Worm (Caenorhabditis elegans) whole organism, young adult: ENCODE measurements around the gene skr-17.

ENCODE experiments used
- B0035.1 ChIP-seq: sonication (generic microtip); optimal IDR thresholded peaks from 2 replicates; lab custom pipeline; 2016; ENCODE audit warnings: missing genetic modification characterization, mild to moderate bottlenecking, missing compliant biosample characterization, missing genotype, missing genetic modification reagents
- B0336.3 ChIP-seq: fragments of 200-800 bp; sonication (Bioruptor generic); IDR thresholded peaks from 2 replicates; pipeline ENCODE4 v1.3.6; 2022; ENCODE audit warnings: missing genetic modification characterization, missing compliant biosample characterization
- F22D6.2 ChIP-seq: sonication (generic microtip); optimal IDR thresholded peaks from 2 replicates; lab custom pipeline; 2016; ENCODE audit warnings: mild to moderate bottlenecking, missing genetic modification characterization, missing compliant biosample characterization
- F37B4.10 ChIP-seq: fragments of 200-800 bp; sonication (Bioruptor generic); IDR thresholded peaks from 2 replicates; pipeline ENCODE4 v1.3.6; 2022; ENCODE audit warnings: missing genetic modification characterization, missing compliant biosample characterization
- F39B2.1 ChIP-seq: fragments of 200-800 bp; sonication (Bioruptor generic); IDR thresholded peaks from 2 replicates; pipeline ENCODE4 v1.3.6; 2022; ENCODE audit warnings: missing genetic modification reagents, missing genetic modification characterization, missing compliant biosample characterization
- K12H6.12 ChIP-seq: fragments of 200-800 bp; sonication (Bioruptor generic); optimal IDR thresholded peaks from 2 replicates; lab custom pipeline; 2018; ENCODE audit warnings: mild to moderate bottlenecking, missing genetic modification characterization, missing compliant biosample characterization
- T26A5.8 ChIP-seq: sonication (generic microtip); optimal IDR thresholded peaks from 2 replicates; lab custom pipeline; 2016; ENCODE audit warnings: missing genetic modification characterization, missing compliant biosample characterization
- Y79H2A.3 ChIP-seq: fragments of 200-800 bp; sonication (Bioruptor generic); conservative IDR thresholded peaks from 2 replicates; pipeline ENCODE4 v1.3.6; 2022; ENCODE audit warnings: missing genetic modification reagents, missing genetic modification characterization, missing compliant biosample characterization
- ama-1 ChIP-seq, 3 experiments: fragments of 150-350 bp in 1 of 3; sonication (generic microtip) in 2 of 3; optimal IDR thresholded peaks; 2 replicates each; lab custom pipeline; 2014 to 2018; ENCODE audit warnings: missing biosample characterization in 2 of 3, missing genetic modification characterization in 2 of 3, missing genetic modification reagents in 2 of 3
- aptf-3 ChIP-seq: fragments of 200-800 bp; sonication (Bioruptor generic); IDR thresholded peaks from 2 replicates; pipeline ENCODE4 v1.3.6; 2022; ENCODE audit warnings: missing genetic modification characterization, missing compliant biosample characterization
- athp-1 ChIP-seq: sonication (generic microtip); optimal IDR thresholded peaks from 2 replicates; lab custom pipeline; 2017; ENCODE audit warnings: mild to moderate bottlenecking, missing genetic modification characterization, missing compliant biosample characterization
- bed-2 ChIP-seq: fragments of 200-800 bp; sonication (Bioruptor generic); IDR thresholded peaks from 2 replicates; pipeline ENCODE4 v1.3.6; 2022; ENCODE audit warnings: missing genetic modification reagents, missing genetic modification characterization, missing compliant biosample characterization
- ccch-3 ChIP-seq: fragments of 200-800 bp; sonication (Bioruptor generic); optimal IDR thresholded peaks from 2 replicates; lab custom pipeline; 2018; ENCODE audit warnings: mild to moderate bottlenecking, missing genetic modification characterization, missing compliant biosample characterization
- cebp-1 ChIP-seq, 2 experiments: fragments of 200-800 bp in 1 of 2; sonication (Bioruptor generic) in 1 of 2; sonication (generic microtip) in 1 of 2; IDR thresholded peaks in 1 of 2; optimal IDR thresholded peaks in 1 of 2; 2 replicates each; pipeline versions ENCODE4 v1.3.6 to Lab custom; 2017 to 2022; ENCODE audit warnings: missing compliant biosample characterization in 2 of 2, missing genetic modification characterization in 2 of 2, mild to moderate bottlenecking in 1 of 2, missing genetic modification reagents in 1 of 2, moderate library complexity in 1 of 2
- ceh-58 ChIP-seq: fragments of 200-800 bp; sonication (Bioruptor generic); IDR thresholded peaks from 2 replicates; pipeline ENCODE4 v1.3.6; 2022; ENCODE audit warnings: missing genetic modification characterization, missing compliant biosample characterization
- ceh-79 ChIP-seq: sonication (generic microtip); optimal IDR thresholded peaks from 2 replicates; lab custom pipeline; 2017; ENCODE audit warnings: mild to moderate bottlenecking, missing genetic modification characterization, missing compliant biosample characterization
- dpl-1 ChIP-seq: fragments of 150-350 bp; optimal IDR thresholded peaks from 2 replicates; lab custom pipeline; 2014; ENCODE audit warnings: missing biosample characterization, missing genetic modification reagents, missing genetic modification characterization
- efl-1 ChIP-seq: fragments of 150-350 bp; optimal IDR thresholded peaks from 2 replicates; lab custom pipeline; 2014; ENCODE audit warnings: missing biosample characterization, missing genetic modification reagents, missing genetic modification characterization
- ets-4 ChIP-seq: fragments of 200-800 bp; sonication (Bioruptor generic); optimal IDR thresholded peaks from 2 replicates; lab custom pipeline; 2018; ENCODE audit warnings: mild to moderate bottlenecking, missing genetic modification characterization, missing compliant biosample characterization
- hlh-26 ChIP-seq: fragments of 200-800 bp; sonication (Bioruptor generic); conservative IDR thresholded peaks from 2 replicates; pipeline ENCODE4 v1.3.6; 2022; ENCODE audit warnings: missing genetic modification reagents, missing genetic modification characterization, missing compliant biosample characterization
- lin-26 ChIP-seq: fragments of 200-800 bp; sonication (Bioruptor generic); IDR thresholded peaks from 2 replicates; pipeline ENCODE4 v1.3.6; 2022; ENCODE audit warnings: missing genetic modification reagents, missing genetic modification characterization, missing compliant biosample characterization
- madf-3 ChIP-seq: fragments of 200-800 bp; sonication (Bioruptor generic); IDR thresholded peaks from 2 replicates; pipeline ENCODE4 v1.3.6; 2022; ENCODE audit warnings: missing genetic modification reagents, missing genetic modification characterization, missing compliant biosample characterization
- madf-8 ChIP-seq: fragments of 200-800 bp; sonication (Bioruptor generic); conservative IDR thresholded peaks from 2 replicates; pipeline ENCODE4 v1.3.6; 2022; ENCODE audit warnings: missing genetic modification reagents, missing genetic modification characterization, missing compliant biosample characterization
- mel-28 ChIP-seq: sonication (generic microtip); optimal IDR thresholded peaks from 2 replicates; lab custom pipeline; 2016; ENCODE audit warnings: borderline replicate concordance, mild to moderate bottlenecking, missing genetic modification characterization, missing compliant biosample characterization
- mxl-1 ChIP-seq: sonication (generic microtip); optimal IDR thresholded peaks from 2 replicates; lab custom pipeline; 2016; ENCODE audit warnings: missing genetic modification characterization, missing compliant biosample characterization
- nhr-120 ChIP-seq: fragments of 200-800 bp; sonication (Bioruptor generic); IDR thresholded peaks from 2 replicates; pipeline ENCODE4 v1.3.6; 2022; ENCODE audit warnings: missing genetic modification characterization, missing compliant biosample characterization
- nhr-80 ChIP-seq: sonication (generic microtip); optimal IDR thresholded peaks from 2 replicates; lab custom pipeline; 2016; ENCODE audit warnings: missing genetic modification characterization, missing compliant biosample characterization
- pha-4 ChIP-seq: fragments of 150-350 bp; sonication (generic microtip); optimal IDR thresholded peaks from 2 replicates; lab custom pipeline; 2014; ENCODE audit warnings: missing biosample characterization, missing genetic modification reagents, missing genetic modification characterization
- rpc-1 ChIP-seq, 2 experiments: fragments of 150-350 bp in 1 of 2; sonication (generic microtip) in 1 of 2; optimal IDR thresholded peaks; 2 replicates each; lab custom pipeline; 2014 to 2018; ENCODE audit warnings: missing biosample characterization in 1 of 2, missing genetic modification characterization in 1 of 2, missing genetic modification reagents in 1 of 2, missing genotype in 1 of 2
- sea-2 ChIP-seq: fragments of 200-800 bp; sonication (Bioruptor generic); IDR thresholded peaks from 2 replicates; pipeline ENCODE4 v1.3.6; 2022; ENCODE audit warnings: missing genetic modification characterization, missing compliant biosample characterization
- snpc-3.4 ChIP-seq: sonication (generic microtip); optimal IDR thresholded peaks from 2 replicates; lab custom pipeline; 2017; ENCODE audit warnings: missing genetic modification characterization, mild to moderate bottlenecking, missing compliant biosample characterization, antibody characterized with exemption, moderate library complexity, missing genotype, missing genetic modification reagents
- tbp1 ChIP-seq: fragments of 200-800 bp; sonication (Bioruptor generic); optimal IDR thresholded peaks from 2 replicates; lab custom pipeline; 2018; ENCODE audit warnings: mild to moderate bottlenecking, missing genetic modification characterization, missing compliant biosample characterization
- unc-130 ChIP-seq: sonication (generic microtip); optimal IDR thresholded peaks from 2 replicates; lab custom pipeline; 2016; ENCODE audit warnings: missing genetic modification reagents, missing genetic modification characterization, missing compliant biosample characterization

The skr-17 gene

DNA sequence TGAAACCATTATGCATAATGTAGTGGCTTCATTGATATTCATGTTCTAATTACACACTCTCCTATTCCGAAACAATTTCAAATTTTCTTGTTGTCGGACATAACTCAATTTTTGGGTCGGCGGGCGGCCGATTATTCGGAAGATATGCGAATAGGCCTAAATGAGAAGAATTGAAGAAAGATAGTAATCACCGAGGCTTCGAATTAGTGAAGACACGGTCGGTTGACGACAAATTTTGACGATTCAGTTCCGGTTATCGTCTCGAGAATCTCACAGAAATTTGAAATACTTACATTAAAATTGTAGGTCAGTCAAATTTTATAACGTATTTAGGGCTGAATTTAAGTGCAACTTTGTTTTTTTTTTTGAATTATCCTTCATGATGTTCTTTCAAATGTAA, 19.9 kb downstream of the skr-17 start:
- no peak for TF ChIP-seq nhr-120 (GFP tag; lab: Robert Waterston, UW)
- no peak for TF ChIP-seq F37B4.10
- no peak for TF ChIP-seq mel-28 (tag; lab: Kevin White, UChicago)
- no peak for TF ChIP-seq F22D6.2 (tag; lab: Kevin White, UChicago)
- no peak for TF ChIP-seq B0035.1

DNA sequence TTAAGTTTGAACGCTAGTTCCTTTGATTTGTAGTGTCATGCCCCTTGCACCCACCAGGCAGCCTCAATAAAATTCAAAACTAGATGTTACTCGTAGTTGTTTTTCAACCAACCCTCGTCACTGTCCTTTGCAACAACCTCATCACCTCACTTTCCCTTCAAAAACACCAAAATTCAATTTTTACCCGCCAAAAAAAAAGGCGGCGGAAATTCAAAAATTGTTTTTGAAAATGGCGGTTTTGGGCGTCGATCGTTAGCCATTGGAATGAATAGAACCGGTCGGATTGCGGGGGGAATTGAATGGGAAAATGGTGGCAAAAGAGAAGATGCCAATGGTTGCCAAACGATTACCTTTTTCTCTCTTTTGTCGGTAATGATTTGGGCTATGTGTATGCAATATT, 22.7 kb downstream of the skr-17 start:
- TF ChIP-seq bed-2 (GFP tag; lab: Robert Waterston, UW), result no peak
- no peak for TF ChIP-seq hlh-26 (GFP tag; lab: Robert Waterston, UW)
- TF ChIP-seq ets-4 (GFP tag; lab: Kevin White, UChicago), result no peak
- no peak for TF ChIP-seq F37B4.10
- TF ChIP-seq ccch-3 (GFP tag; lab: Kevin White, UChicago), result no peak
- no peak for TF ChIP-seq ceh-58
- no peak for TF ChIP-seq B0336.3 (GFP tag; lab: Robert Waterston, UW)
- no peak for TF ChIP-seq aptf-3 (GFP tag; lab: Robert Waterston, UW)
- no peak for TF ChIP-seq athp-1
- no peak for TF ChIP-seq tbp1
- TF ChIP-seq F22D6.2 (tag; lab: Kevin White, UChicago), result no peak
- no peak for TF ChIP-seq rpc-1 (optimal IDR thresholded peaks at IDR 0.05; lab: Kevin White, UChicago)
- TF ChIP-seq rpc-1 (tag; optimal IDR thresholded peaks at IDR 0.05; lab: Kevin White, UChicago), result no peak
- no peak for TF ChIP-seq Y79H2A.3 (GFP tag; lab: Robert Waterston, UW)
- TF ChIP-seq snpc-3.4 (tag; lab: Kevin White, UChicago), result no peak

DNA sequence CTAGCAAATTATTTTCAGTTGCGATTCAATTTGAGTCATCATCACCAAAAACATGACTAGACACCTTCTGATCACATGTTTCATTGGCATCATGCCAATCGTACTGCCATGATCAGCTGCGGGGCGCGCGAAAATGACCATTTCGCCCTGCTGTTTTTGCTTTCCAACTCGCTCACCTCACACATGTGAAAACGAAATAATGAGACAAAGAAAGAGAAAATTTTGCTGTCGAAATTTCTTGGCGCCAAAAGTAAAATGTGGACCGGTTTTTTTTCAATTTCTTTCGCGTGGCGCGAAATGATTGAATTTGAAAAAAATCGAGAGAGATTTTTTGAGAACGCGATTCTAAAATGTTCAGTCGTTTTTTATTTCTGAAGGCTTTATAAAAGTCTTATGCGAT, 23.6 kb downstream of the skr-17 start:
- TF ChIP-seq efl-1, result peak; percentile 77
- no peak for TF ChIP-seq lin-26 (GFP tag; lab: Robert Waterston, UW)

DNA sequence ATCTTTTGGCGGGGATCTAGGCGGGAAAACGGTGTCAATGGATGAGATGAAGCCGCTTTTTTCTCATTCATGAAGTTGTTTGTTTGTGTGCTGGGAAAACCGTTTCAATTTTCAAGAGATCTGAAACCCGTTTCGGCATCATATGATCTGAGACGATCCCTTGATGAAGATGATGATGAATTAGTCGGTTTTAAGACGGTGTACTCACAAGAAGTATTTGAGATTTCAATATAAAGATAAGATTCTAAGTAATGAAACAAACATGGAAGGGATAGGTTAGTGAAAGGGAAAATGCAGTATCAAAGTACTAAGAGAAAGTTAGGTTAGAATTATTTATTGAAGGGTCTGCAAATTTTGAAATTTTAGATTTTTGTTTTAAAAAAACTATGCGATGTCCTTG, 24.8 kb downstream of the skr-17 start:
- TF ChIP-seq cebp-1 (GFP tag; IDR thresholded peaks at IDR 0.05; lab: Robert Waterston, UW) (no peak), cebp-1 (tag; optimal IDR thresholded peaks at IDR 0.05; lab: Kevin White, UChicago) (no peak), T26A5.8 (tag; lab: Kevin White, UChicago) (no peak), lin-26 (GFP tag; lab: Robert Waterston, UW) (no peak), aptf-3 (GFP tag; lab: Robert Waterston, UW) (no peak), pha-4 (tag; lab: Kevin White, UChicago) (no peak), madf-3 (GFP tag; lab: Robert Waterston, UW) (no peak), dpl-1 (GFP tag; lab: Kevin White, UChicago) (no peak), madf-8 (GFP tag; lab: Robert Waterston, UW) (no peak), mxl-1 (no peak), sea-2 (no peak), ama-1 (optimal IDR thresholded peaks at IDR 0.05; lab: Kevin White, UChicago) (no peak), ama-1 (GFP tag; optimal IDR thresholded peaks at IDR 0.05; lab: Kevin White, UChicago) (no peak), K12H6.12 (tag; lab: Kevin White, UChicago) (no peak), ceh-79 (tag; lab: Kevin White, UChicago) (no peak), B0336.3 (GFP tag; lab: Robert Waterston, UW) (no peak), F39B2.1 (GFP tag; lab: Robert Waterston, UW) (no peak), nhr-80 (tag; lab: Kevin White, UChicago) (no peak), unc-130 (GFP tag; lab: Kevin White, UChicago) (no peak)
